Worm (Caenorhabditis elegans) whole organism, early embryonic: ENCODE measurements around the gene Y39E4B.13.

Experiments used
- B0310.2 ChIP-seq: sonication (generic microtip); optimal IDR thresholded peaks from 2 replicates; lab custom pipeline; 2016; ENCODE audit warnings: mild to moderate bottlenecking, missing genetic modification characterization, missing compliant biosample characterization
- F13C5.2 ChIP-seq: sonication (generic microtip); optimal IDR thresholded peaks from 2 replicates; lab custom pipeline; 2017; ENCODE audit warnings: mild to moderate bottlenecking, missing genetic modification characterization, inconsistent platforms, missing compliant biosample characterization
- aly-1 ChIP-seq: sonication (generic microtip); optimal IDR thresholded peaks from 2 replicates; lab custom pipeline; 2016; ENCODE audit warnings: missing genetic modification characterization, missing compliant biosample characterization
- ama-1 ChIP-seq: fragments of 150-350 bp; optimal IDR thresholded peaks from 2 replicates; lab custom pipeline; 2014
- ceh-13 ChIP-seq: fragments of 200-800 bp; sonication (Bioruptor generic); optimal IDR thresholded peaks from 2 replicates; lab custom pipeline; 2018; ENCODE audit warnings: mild to moderate bottlenecking, missing genetic modification characterization, missing compliant biosample characterization
- ceh-36 ChIP-seq: sonication (generic microtip); optimal IDR thresholded peaks from 2 replicates; lab custom pipeline; 2016; ENCODE audit warnings: missing genetic modification characterization, inconsistent platforms, missing compliant biosample characterization
- ets-7 ChIP-seq: sonication (generic microtip); optimal IDR thresholded peaks from 2 replicates; lab custom pipeline; 2016; ENCODE audit warnings: missing genotype, missing genetic modification characterization, missing compliant biosample characterization
- flt-1 ChIP-seq: fragments of 200-800 bp; sonication (Bioruptor generic); IDR thresholded peaks from 2 replicates; pipeline ENCODE4 v1.3.6; 2022; ENCODE audit warnings: missing genetic modification characterization, missing compliant biosample characterization
- hmbx-1 ChIP-seq: sonication (generic microtip); optimal IDR thresholded peaks from 2 replicates; lab custom pipeline; 2016; ENCODE audit warnings: mild to moderate bottlenecking, missing genetic modification characterization, missing compliant biosample characterization
- hmg-4 ChIP-seq: fragments of 200-800 bp; sonication (Bioruptor generic); optimal IDR thresholded peaks from 2 replicates; lab custom pipeline; 2018; ENCODE audit warnings: mild to moderate bottlenecking, missing genetic modification characterization, missing compliant biosample characterization
- hnd-1 ChIP-seq: sonication (generic microtip); optimal IDR thresholded peaks from 2 replicates; lab custom pipeline; 2016; ENCODE audit warnings: missing genetic modification characterization, missing compliant biosample characterization
- pes-1 ChIP-seq: fragments of 200-800 bp; sonication (Bioruptor generic); IDR thresholded peaks from 2 replicates; pipeline ENCODE4 v1.3.6; 2022; ENCODE audit warnings: missing genetic modification reagents, missing genetic modification characterization, missing compliant biosample characterization
- scrt-1 ChIP-seq: fragments of 200-800 bp; sonication (Bioruptor generic); IDR thresholded peaks from 2 replicates; pipeline ENCODE4 v1.3.6; 2022; ENCODE audit warnings: missing genetic modification characterization, missing compliant biosample characterization
- sea-1 ChIP-seq: fragments of 200-800 bp; sonication (Bioruptor generic); conservative IDR thresholded peaks from 2 replicates; pipeline ENCODE4 v1.3.6; 2022; ENCODE audit warnings: missing genetic modification characterization, missing compliant biosample characterization
- tbx-11 ChIP-seq: fragments of 200-800 bp; sonication (Bioruptor generic); IDR thresholded peaks from 2 replicates; pipeline ENCODE4 v1.3.6; 2022; ENCODE audit warnings: missing genetic modification characterization, missing compliant biosample characterization
- tbx-37 ChIP-seq: fragments of 200-800 bp; sonication (Bioruptor generic); conservative IDR thresholded peaks from 2 replicates; pipeline ENCODE4 v1.3.6; 2022; ENCODE audit warnings: missing genetic modification reagents, missing genetic modification characterization, missing compliant biosample characterization
- tra-4 ChIP-seq: sonication (generic microtip); optimal IDR thresholded peaks from 2 replicates; lab custom pipeline; 2017; ENCODE audit warnings: missing genetic modification characterization, missing compliant biosample characterization

Y39E4B.13 gene

ce11 chrIII:13091072-13091538 is at the start of gene Y39E4B.13:
Y39E4B.13 (plus strand) TSS chrIII:13091122.
- TF ChIP-seq pes-1 (GFP tag; lab: Robert Waterston, UW) = no peak
- TF ChIP-seq ets-7 (tag; lab: Kevin White, UChicago) = no peak
- TF ChIP-seq ama-1 (lab: Kevin White, UChicago) = no peak
- no peak for TF ChIP-seq tbx-37 (GFP tag; lab: Robert Waterston, UW)
- TF ChIP-seq ceh-13 (GFP tag; lab: Kevin White, UChicago) = no peak
- TF ChIP-seq aly-1 = no peak
- TF ChIP-seq F13C5.2 (tag; lab: Kevin White, UChicago) = no peak
- no peak for TF ChIP-seq B0310.2 (tag; lab: Kevin White, UChicago)
- TF ChIP-seq tra-4 (tag; lab: Kevin White, UChicago) = no peak
- TF ChIP-seq sea-1 = no peak
- no peak for TF ChIP-seq hnd-1 (tag; lab: Kevin White, UChicago)
- TF ChIP-seq ceh-36 = no peak
- TF ChIP-seq hmbx-1 (tag; lab: Kevin White, UChicago) = no peak
- TF ChIP-seq scrt-1 = no peak
- TF ChIP-seq hmg-4 (GFP tag; lab: Kevin White, UChicago) = no peak
- no peak for TF ChIP-seq flt-1 (GFP tag; lab: Robert Waterston, UW)
- no peak for TF ChIP-seq tbx-11 (GFP tag; lab: Robert Waterston, UW)

ce11 chrIII:13049956-13050355 is 41.0 kb upstream of the Y39E4B.13 start:
- TF ChIP-seq scrt-1 (no peak), B0310.2 (tag; lab: Kevin White, UChicago) (no peak), ceh-36 (no peak), aly-1 (no peak), hnd-1 (tag; lab: Kevin White, UChicago) (no peak), hmg-4 (GFP tag; lab: Kevin White, UChicago) (no peak), flt-1 (GFP tag; lab: Robert Waterston, UW) (no peak), sea-1 (no peak)

ce11 chrIII:13055342-13055741 is 35.6 kb upstream of the Y39E4B.13 start, which contains the start of gene F54F12.1:
F54F12.1 (minus strand) TSS chrIII:13055442.
- TF ChIP-seq flt-1 (GFP tag; lab: Robert Waterston, UW) (no peak), ama-1 (lab: Kevin White, UChicago) (no peak), sea-1 (no peak), ets-7 (tag; lab: Kevin White, UChicago) (no peak), ceh-36 (no peak), B0310.2 (tag; lab: Kevin White, UChicago) (no peak), aly-1 (no peak), tra-4 (tag; lab: Kevin White, UChicago) (no peak), hnd-1 (tag; lab: Kevin White, UChicago) (no peak)

ce11 chrIII:13056230-13056629 is 34.7 kb upstream of the Y39E4B.13 start:
- peak; percentile 90 for TF ChIP-seq ceh-36
- TF ChIP-seq pes-1 (GFP tag; lab: Robert Waterston, UW) = no peak

- TF ChIP-seq tra-4 (tag; lab: Kevin White, UChicago) = no peak
- no peak for TF ChIP-seq ceh-13 (GFP tag; lab: Kevin White, UChicago)
- TF ChIP-seq tbx-37 (GFP tag; lab: Robert Waterston, UW) = no peak
- no peak for TF ChIP-seq B0310.2 (tag; lab: Kevin White, UChicago)
- TF ChIP-seq ceh-36 = no peak
- TF ChIP-seq sea-1 = no peak
- no peak for TF ChIP-seq flt-1 (GFP tag; lab: Robert Waterston, UW)
- TF ChIP-seq pes-1 (GFP tag; lab: Robert Waterston, UW) = no peak
- no peak for TF ChIP-seq hmg-4 (GFP tag; lab: Kevin White, UChicago)
- no peak for TF ChIP-seq hnd-1 (tag; lab: Kevin White, UChicago)
- no peak for TF ChIP-seq ama-1 (lab: Kevin White, UChicago)
- TF ChIP-seq F13C5.2 (tag; lab: Kevin White, UChicago) = no peak
- TF ChIP-seq ets-7 (tag; lab: Kevin White, UChicago) = no peak
- TF ChIP-seq tbx-11 (GFP tag; lab: Robert Waterston, UW) = no peak
- TF ChIP-seq hmbx-1 (tag; lab: Kevin White, UChicago) = no peak
- no peak for TF ChIP-seq scrt-1
- no peak for TF ChIP-seq aly-1
These were observed 34.2 kb upstream of the Y39E4B.13 start for ce11 chrIII:13056735-13057134.

ce11 chrIII:13058140-13058539 is 32.8 kb upstream of the Y39E4B.13 start:
- TF ChIP-seq ceh-36 = no peak
- TF ChIP-seq ceh-13 (GFP tag; lab: Kevin White, UChicago) = no peak
- TF ChIP-seq pes-1 (GFP tag; lab: Robert Waterston, UW) = no peak
- no peak for TF ChIP-seq sea-1
- no peak for TF ChIP-seq scrt-1
- no peak for TF ChIP-seq tra-4 (tag; lab: Kevin White, UChicago)
- no peak for TF ChIP-seq hnd-1 (tag; lab: Kevin White, UChicago)
- no peak for TF ChIP-seq tbx-37 (GFP tag; lab: Robert Waterston, UW)
- TF ChIP-seq tbx-11 (GFP tag; lab: Robert Waterston, UW) = no peak
- no peak for TF ChIP-seq hmbx-1 (tag; lab: Kevin White, UChicago)

ce11 chrIII:13059335-13059734 is 31.6 kb upstream of the Y39E4B.13 start:
- no peak for TF ChIP-seq F13C5.2 (tag; lab: Kevin White, UChicago)
- TF ChIP-seq tbx-11 (GFP tag; lab: Robert Waterston, UW) = no peak
- TF ChIP-seq hnd-1 (tag; lab: Kevin White, UChicago) = no peak
- no peak for TF ChIP-seq hmbx-1 (tag; lab: Kevin White, UChicago)
- no peak for TF ChIP-seq tra-4 (tag; lab: Kevin White, UChicago)

- peak; percentile 80 for TF ChIP-seq ama-1 (lab: Kevin White, UChicago)
- TF ChIP-seq ets-7 (tag; lab: Kevin White, UChicago) = no peak
These were observed 29.8 kb upstream of the Y39E4B.13 start for ce11 chrIII:13061136-13061535.
